Worm (Caenorhabditis elegans) whole organism, L4 larva: ENCODE measurements around the gene clec-29.

Experiments
- T20F7.1 ChIP-seq: fragments of 200-800 bp; sonication (Bioruptor generic); optimal IDR thresholded peaks from 2 replicates; lab custom pipeline; 2018; ENCODE audit warnings: mild to moderate bottlenecking, missing genetic modification characterization, missing compliant biosample characterization
- aly-2 ChIP-seq: sonication (generic microtip); optimal IDR thresholded peaks from 2 replicates; lab custom pipeline; 2018; ENCODE audit warnings: missing biosample characterization, missing genetic modification characterization
- egl-27 ChIP-seq: sonication (generic microtip); optimal IDR thresholded peaks from 3 replicates; lab custom pipeline; 2017; ENCODE audit warnings: missing biosample characterization, missing genetic modification reagents, missing genetic modification characterization
- lin-15B ChIP-seq: fragments of 150-350 bp; sonication (generic microtip); optimal IDR thresholded peaks from 3 replicates; lab custom pipeline; 2014; ENCODE audit warnings: missing biosample characterization, missing genetic modification characterization
- lin-39 ChIP-seq: fragments of 150-350 bp; optimal IDR thresholded peaks from 2 replicates; lab custom pipeline; 2014; ENCODE audit warnings: missing biosample characterization, missing genetic modification reagents, missing genetic modification characterization
- mdl-1 ChIP-seq, 2 experiments: fragments of 150-350 bp in 1 of 2; sonication (generic microtip) in 1 of 2; optimal IDR thresholded peaks; 2 replicates each; lab custom pipeline; 2014 to 2017; ENCODE audit warnings: missing biosample characterization in 2 of 2, missing genetic modification characterization in 2 of 2
- nhr-11 ChIP-seq: fragments of 150-350 bp; optimal IDR thresholded peaks from 2 replicates; lab custom pipeline; 2014; ENCODE audit warnings: missing biosample characterization, missing genetic modification characterization
- nhr-237 ChIP-seq: sonication (generic microtip); optimal IDR thresholded peaks from 2 replicates; lab custom pipeline; 2017; ENCODE audit warnings: missing biosample characterization, missing genetic modification characterization

- TF ChIP-seq nhr-237 (no peak), mdl-1 (tag; optimal IDR thresholded peaks at IDR 0.05; lab: Kevin White, UChicago) (no peak), egl-27 (tag; lab: Kevin White, UChicago) (no peak), T20F7.1 (no peak), nhr-11 (no peak), lin-39 (no peak), lin-15B (tag; lab: Kevin White, UChicago) (no peak), aly-2 (tag; lab: Kevin White, UChicago) (no peak)
These were observed 46.0 kb downstream of the clec-29 start for ce11 chrV:16692988-16693387.
